Worm (Caenorhabditis elegans) whole organism, L4/young adult: Measurements from ENCODE around the gene F26F4.8.

Experiments
- W03F9.2 ChIP-seq: fragments of 150-350 bp; optimal IDR thresholded peaks from 2 replicates; lab custom pipeline; 2014; ENCODE audit warnings: missing biosample characterization, missing genetic modification characterization
- dao-5 ChIP-seq: sonication (generic microtip); optimal IDR thresholded peaks from 2 replicates; lab custom pipeline; 2016; ENCODE audit warnings: missing genotype, missing genetic modification characterization, moderate library complexity, missing compliant biosample characterization
- him-1 ChIP-seq: sonication (generic microtip); optimal IDR thresholded peaks from 2 replicates; lab custom pipeline; 2016; ENCODE audit warnings: missing genotype, missing genetic modification reagents, missing genetic modification characterization, missing compliant biosample characterization

ce11 chrIII:4861744-4862401 is 43.4 kb downstream of the F26F4.8 start, which contains the start of the genes C35D10.10 and C35D10.5:
- TF ChIP-seq him-1 (tag; lab: Kevin White, UChicago), result no peak
- TF ChIP-seq dao-5 (tag; lab: Kevin White, UChicago), result no peak
- no peak for TF ChIP-seq W03F9.2 (tag; lab: Kevin White, UChicago)
